Fruit fly (Drosophila melanogaster) whole organism: ENCODE data around the gene Pnn.

Experiments used
- CG8478 ChIP-seq: fragments of >200 bp; optimal IDR thresholded peaks from 2 replicates; lab custom pipeline; 2018; ENCODE audit warnings: inconsistent platforms
- Dll ChIP-seq: fragments of >200 bp; optimal IDR thresholded peaks from 2 replicates; lab custom pipeline; 2017
- EcR ChIP-seq, 2 experiments: fragments of >200 bp; optimal IDR thresholded peaks; 2 replicates each; lab custom pipeline; 2017; ENCODE audit warnings: missing biosample characterization in 2 of 2, missing genetic modification characterization in 2 of 2, missing genetic modification reagents in 2 of 2
- pan ChIP-seq: fragments of >200 bp; optimal IDR thresholded peaks from 2 replicates; lab custom pipeline; 2017
- psq ChIP-seq: fragments of >200 bp; optimal IDR thresholded peaks from 2 replicates; lab custom pipeline; 2017

dm6 chr3R:9791177-9791806 lies 50.6 kb downstream of the Pnn start, which contains the start of the genes CG12945 and CG8507:
- TF ChIP-seq psq (lab: Kevin White, UChicago) = no peak
- no peak for TF ChIP-seq CG8478 (lab: Kevin White, UChicago)
- no peak for TF ChIP-seq pan (lab: Kevin White, UChicago)
- no peak for TF ChIP-seq Dll
- no peak for TF ChIP-seq EcR (GFP tag; optimal IDR thresholded peaks at IDR 0.05; lab: Kevin White, UChicago)
